Fruit fly (Drosophila melanogaster) whole organism, pupa: Measurements from ENCODE around the gene CG4829.

Experiments used
- CG12605 ChIP-seq: fragments of 200-800 bp; sonication (Bioruptor generic); IDR thresholded peaks from 2 replicates; pipeline ENCODE4 v1.3.6; 2022; ENCODE audit warnings: missing biosample characterization, missing genetic modification characterization
- CG13204 ChIP-seq: fragments of 200-800 bp; sonication (Bioruptor generic); optimal IDR thresholded peaks from 2 replicates; lab custom pipeline; 2018; ENCODE audit warnings: missing biosample characterization, mild to moderate bottlenecking, missing genetic modification characterization, moderate library complexity
- CG14655 ChIP-seq: fragments of 200-800 bp; sonication (Bioruptor generic); optimal IDR thresholded peaks from 3 replicates; lab custom pipeline; 2017; ENCODE audit warnings: mild to moderate bottlenecking, missing biosample characterization, missing genetic modification reagents, missing genetic modification characterization
- CG4496 ChIP-seq: fragments of 200-800 bp; sonication (Bioruptor generic); IDR thresholded peaks from 3 replicates; pipeline ENCODE4 v1.3.6; 2022; ENCODE audit warnings: missing biosample characterization, missing genetic modification characterization
- CG8301 ChIP-seq: fragments of 200-800 bp; sonication (Bioruptor generic); optimal IDR thresholded peaks from 2 replicates; lab custom pipeline; 2018; ENCODE audit warnings: missing biosample characterization, mild to moderate bottlenecking, missing genetic modification characterization
- EcR ChIP-seq: fragments of 200-800 bp; sonication (Bioruptor generic); optimal IDR thresholded peaks from 3 replicates; lab custom pipeline; 2019; ENCODE audit warnings: missing biosample characterization, missing genetic modification characterization, mild to moderate bottlenecking, moderate library complexity, missing genetic modification reagents
- Ets98B ChIP-seq: fragments of 200-800 bp; sonication (Bioruptor generic); IDR thresholded peaks from 2 replicates; pipeline ENCODE4 v1.3.6; 2022; ENCODE audit warnings: missing biosample characterization, missing genetic modification characterization
- Pif1A ChIP-seq: fragments of 200-800 bp; sonication (Bioruptor generic); optimal IDR thresholded peaks from 3 replicates; lab custom pipeline; 2016; ENCODE audit warnings: missing biosample characterization, missing genetic modification characterization
- Snoo ChIP-seq: fragments of 200-800 bp; sonication (Bioruptor generic); optimal IDR thresholded peaks from 3 replicates; lab custom pipeline; 2017; ENCODE audit warnings: missing biosample characterization, mild to moderate bottlenecking, missing genetic modification characterization, inconsistent platforms
- gl ChIP-seq: fragments of 200-800 bp; sonication (Bioruptor generic); optimal IDR thresholded peaks from 2 replicates; lab custom pipeline; 2018; ENCODE audit warnings: missing biosample characterization, mild to moderate bottlenecking, missing genetic modification characterization
- rn ChIP-seq: fragments of 200-800 bp; sonication (Bioruptor generic); IDR thresholded peaks from 2 replicates; pipeline ENCODE4 v1.3.6; 2022; ENCODE audit warnings: missing biosample characterization, missing genetic modification characterization

DNA sequence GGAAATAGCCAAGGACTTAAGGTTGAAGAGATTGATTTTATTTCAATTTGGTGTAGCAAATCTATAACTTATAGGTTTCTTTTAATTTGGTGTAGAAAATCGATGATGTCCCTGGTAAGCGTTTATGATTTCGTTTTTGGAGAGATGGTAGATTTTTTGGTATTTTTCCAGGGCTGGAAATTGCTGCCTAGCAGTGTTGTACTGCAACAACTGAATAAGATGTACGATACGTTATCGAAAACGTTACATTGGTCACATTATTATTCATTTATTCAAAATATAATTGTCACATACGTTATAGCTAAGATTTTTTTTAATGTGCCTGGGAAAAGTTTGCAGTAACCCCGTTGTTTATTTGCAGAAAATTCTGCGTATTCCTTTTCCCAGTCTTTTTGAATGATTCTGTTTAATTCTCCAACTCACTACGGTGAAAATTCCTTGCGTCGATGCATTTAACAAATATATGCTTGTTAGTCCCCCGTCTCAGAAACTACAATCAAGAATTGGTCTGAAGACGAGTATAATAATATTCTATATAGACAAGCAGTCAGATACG, 24.6 kb upstream of the CG4829 start, which contains the start of the genes CG9609 and Sap30:
- TF ChIP-seq Ets98B (GFP tag; lab: Robert Waterston, UW) = no peak
- TF ChIP-seq CG8301 = no peak
- TF ChIP-seq CG14655 (GFP tag; lab: Kevin White, UChicago) = no peak
- TF ChIP-seq Pif1A (GFP tag; lab: Kevin White, UChicago) = no peak
- TF ChIP-seq CG13204 (GFP tag; lab: Kevin White, UChicago) = no peak
- TF ChIP-seq EcR (GFP tag; lab: Kevin White, UChicago) = no peak
- no peak for TF ChIP-seq CG4496 (GFP tag; lab: Robert Waterston, UW)
- no peak for TF ChIP-seq rn (GFP tag; lab: Robert Waterston, UW)
- no peak for TF ChIP-seq CG12605 (GFP tag; lab: Robert Waterston, UW)
- TF ChIP-seq gl = no peak
- no peak for TF ChIP-seq Snoo (tag; lab: Kevin White, UChicago)
